Worm (Caenorhabditis elegans) whole organism, L1 larva: ENCODE data around the gene csn-5.

ENCODE experiments used
- C34B4.2 ChIP-seq: sonication (generic microtip); optimal IDR thresholded peaks from 2 replicates; lab custom pipeline; 2017; ENCODE audit warnings: mild to moderate bottlenecking, missing genetic modification characterization, missing compliant biosample characterization
- F16B12.6 ChIP-seq: fragments of 150-350 bp; optimal IDR thresholded peaks from 2 replicates; lab custom pipeline; 2014; ENCODE audit warnings: missing biosample characterization, missing genetic modification characterization
- aha-1 ChIP-seq: fragments of 150-350 bp; optimal IDR thresholded peaks from 2 replicates; lab custom pipeline; 2014; ENCODE audit warnings: missing biosample characterization, missing genetic modification characterization
- alr-1 ChIP-seq: fragments of 200-800 bp; sonication (Bioruptor generic); optimal IDR thresholded peaks from 2 replicates; lab custom pipeline; 2018; ENCODE audit warnings: borderline replicate concordance, mild to moderate bottlenecking, missing genetic modification characterization, missing compliant biosample characterization
- blmp-1 ChIP-seq: fragments of 150-350 bp; optimal IDR thresholded peaks from 2 replicates; lab custom pipeline; 2014; ENCODE audit warnings: missing biosample characterization, missing genetic modification characterization
- ceh-8 ChIP-seq: fragments of 200-800 bp; sonication (Bioruptor generic); optimal IDR thresholded peaks from 2 replicates; lab custom pipeline; 2018; ENCODE audit warnings: mild to moderate bottlenecking, missing genetic modification characterization, moderate library complexity, missing compliant biosample characterization
- ceh-82 ChIP-seq, 3 experiments: fragments of 150-350 bp in 1 of 3; sonication (generic microtip) in 2 of 3; optimal IDR thresholded peaks; 2 replicates each; lab custom pipeline; 2014 to 2017; ENCODE audit warnings: missing biosample characterization in 3 of 3, missing genetic modification characterization in 3 of 3
- ceh-88 ChIP-seq: fragments of 200-800 bp; sonication (Bioruptor generic); IDR thresholded peaks from 2 replicates; pipeline ENCODE4 v1.3.6; 2022; ENCODE audit warnings: missing genetic modification characterization, missing compliant biosample characterization
- ceh-90 ChIP-seq: sonication (generic microtip); optimal IDR thresholded peaks from 2 replicates; lab custom pipeline; 2016; ENCODE audit warnings: missing genetic modification characterization, missing compliant biosample characterization
- ces-1 ChIP-seq: fragments of 150-350 bp; optimal IDR thresholded peaks from 2 replicates; lab custom pipeline; 2014; ENCODE audit warnings: missing biosample characterization, missing genetic modification reagents, missing genetic modification characterization
- dsc-1 ChIP-seq: sonication (generic microtip); optimal IDR thresholded peaks from 2 replicates; lab custom pipeline; 2016; ENCODE audit warnings: mild to moderate bottlenecking, missing genetic modification characterization, missing compliant biosample characterization
- efl-1 ChIP-seq, 4 experiments: fragments of 150-350 bp; optimal IDR thresholded peaks in 3 of 4; peaks in 1 of 4; 1 replicate in 1 of 4; 2 replicates in 3 of 4; lab custom pipeline; 2014; ENCODE audit warnings: missing biosample characterization in 2 of 4, missing genetic modification characterization in 2 of 4, missing genetic modification reagents in 2 of 4
- egl-13 ChIP-seq: sonication (generic microtip); optimal IDR thresholded peaks from 2 replicates; lab custom pipeline; 2016; ENCODE audit warnings: missing genotype, missing genetic modification reagents, missing genetic modification characterization, missing compliant biosample characterization
- elt-3 ChIP-seq, 6 experiments: fragments of 150-350 bp in 1 of 6; sonication (generic microtip); optimal IDR thresholded peaks; 2 replicates each; lab custom pipeline; 2017 to 2018; ENCODE audit warnings: missing biosample characterization in 6 of 6, missing genetic modification characterization in 6 of 6, inconsistent platforms in 1 of 6
- ets-5 ChIP-seq: fragments of 200-800 bp; sonication (Bioruptor generic); IDR thresholded peaks from 2 replicates; pipeline ENCODE4 v1.3.6; 2022; ENCODE audit warnings: missing genetic modification characterization, missing compliant biosample characterization
- fkh-10 ChIP-seq: sonication (generic microtip); optimal IDR thresholded peaks from 2 replicates; lab custom pipeline; 2017; ENCODE audit warnings: missing biosample characterization, missing genetic modification reagents, missing genetic modification characterization
- fkh-4 ChIP-seq: sonication (generic microtip); optimal IDR thresholded peaks from 2 replicates; lab custom pipeline; 2016; ENCODE audit warnings: missing compliant biosample characterization, missing genetic modification characterization, borderline replicate concordance
- hlh-17 ChIP-seq: fragments of 200-800 bp; sonication (Bioruptor generic); optimal IDR thresholded peaks from 2 replicates; lab custom pipeline; 2018; ENCODE audit warnings: missing genetic modification characterization, mild to moderate bottlenecking, missing compliant biosample characterization, moderate library complexity, borderline replicate concordance
- hpl-2 ChIP-seq: fragments of 150-350 bp; optimal IDR thresholded peaks from 2 replicates; lab custom pipeline; 2014; ENCODE audit warnings: missing biosample characterization, missing genetic modification reagents, missing genetic modification characterization
- irx-1 ChIP-seq: sonication (generic microtip); optimal IDR thresholded peaks from 2 replicates; lab custom pipeline; 2016; ENCODE audit warnings: missing genetic modification characterization, missing compliant biosample characterization
- isw-1 ChIP-seq: fragments of 200-800 bp; sonication (Bioruptor generic); IDR thresholded peaks from 2 replicates; pipeline ENCODE4 v1.3.6; 2022; ENCODE audit warnings: missing genetic modification characterization, missing compliant biosample characterization
- lin-13 ChIP-seq: fragments of 150-350 bp; optimal IDR thresholded peaks from 2 replicates; lab custom pipeline; 2014; ENCODE audit warnings: missing biosample characterization, missing genetic modification reagents, missing genetic modification characterization
- lin-15B ChIP-seq: fragments of 150-350 bp; sonication (generic microtip); optimal IDR thresholded peaks from 3 replicates; lab custom pipeline; 2014; ENCODE audit warnings: missing biosample characterization, missing genetic modification characterization
- lin-35 ChIP-seq, 2 experiments: fragments of 150-350 bp; optimal IDR thresholded peaks; 2 replicates each; lab custom pipeline; 2014; ENCODE audit warnings: missing biosample characterization in 2 of 2, missing genetic modification characterization in 2 of 2, missing genetic modification reagents in 2 of 2
- lir-3 ChIP-seq: sonication (generic microtip); optimal IDR thresholded peaks from 2 replicates; lab custom pipeline; 2016; ENCODE audit warnings: mild to moderate bottlenecking, missing genetic modification characterization, moderate library complexity, missing compliant biosample characterization; ENCODE audit not compliant: poor library complexity
- lsy-2 ChIP-seq, 2 experiments: fragments of 150-350 bp; optimal IDR thresholded peaks; 2 replicates each; lab custom pipeline; 2014; ENCODE audit warnings: missing biosample characterization in 2 of 2, missing genetic modification characterization in 2 of 2
- nhr-11 ChIP-seq: fragments of 150-350 bp; optimal IDR thresholded peaks from 2 replicates; lab custom pipeline; 2014; ENCODE audit warnings: missing biosample characterization, missing genetic modification characterization
- nhr-12 ChIP-seq: sonication (generic microtip); optimal IDR thresholded peaks from 2 replicates; lab custom pipeline; 2017; ENCODE audit warnings: missing biosample characterization, missing genetic modification characterization
- nhr-237 ChIP-seq: fragments of 150-350 bp; optimal IDR thresholded peaks from 2 replicates; lab custom pipeline; 2014; ENCODE audit warnings: missing biosample characterization, missing genetic modification characterization
- nhr-71 ChIP-seq: sonication (generic microtip); optimal IDR thresholded peaks from 2 replicates; lab custom pipeline; 2016; ENCODE audit warnings: mild to moderate bottlenecking, missing genetic modification characterization, moderate library complexity, missing compliant biosample characterization
- nhr-76 ChIP-seq: sonication (generic microtip); optimal IDR thresholded peaks from 2 replicates; lab custom pipeline; 2017; ENCODE audit warnings: missing biosample characterization, missing genetic modification characterization
- nhr-85 ChIP-seq: sonication (generic microtip); peaks from one replicate; lab custom pipeline; 2016; ENCODE audit warnings: missing genetic modification characterization, inconsistent platforms, missing compliant biosample characterization
- nhr-90 ChIP-seq: sonication (generic microtip); optimal IDR thresholded peaks from 2 replicates; lab custom pipeline; 2016; ENCODE audit warnings: mild to moderate bottlenecking, missing genetic modification characterization, missing compliant biosample characterization; ENCODE audit not compliant: poor library complexity
- pag-3 ChIP-seq: sonication (generic microtip); optimal IDR thresholded peaks from 2 replicates; lab custom pipeline; 2017; ENCODE audit warnings: missing genetic modification characterization, mild to moderate bottlenecking, missing compliant biosample characterization, antibody characterized with exemption, borderline replicate concordance; ENCODE audit not compliant: insufficient read depth
- pax-3 ChIP-seq: fragments of 200-800 bp; sonication (Bioruptor generic); optimal IDR thresholded peaks from 2 replicates; lab custom pipeline; 2018; ENCODE audit warnings: mild to moderate bottlenecking, missing genetic modification characterization, moderate library complexity, missing compliant biosample characterization
- rnt-1 ChIP-seq: sonication (generic microtip); optimal IDR thresholded peaks from 2 replicates; lab custom pipeline; 2016; ENCODE audit warnings: mild to moderate bottlenecking, missing genetic modification characterization, moderate library complexity, missing compliant biosample characterization
- snpc-4 ChIP-seq: fragments of 150-350 bp; optimal IDR thresholded peaks from 2 replicates; lab custom pipeline; 2014; ENCODE audit warnings: missing biosample characterization, missing genetic modification characterization
- snu-23 ChIP-seq: sonication (generic microtip); optimal IDR thresholded peaks from 2 replicates; lab custom pipeline; 2016; ENCODE audit warnings: missing genetic modification characterization, missing compliant biosample characterization
- sox-4 ChIP-seq: sonication (generic microtip); optimal IDR thresholded peaks from 2 replicates; lab custom pipeline; 2016; ENCODE audit warnings: missing genetic modification characterization, missing compliant biosample characterization
- sptf-1 ChIP-seq: fragments of 150-350 bp; optimal IDR thresholded peaks from 2 replicates; lab custom pipeline; 2014; ENCODE audit warnings: missing biosample characterization, missing genetic modification characterization
- sup-37 ChIP-seq: fragments of 200-800 bp; sonication (Bioruptor generic); optimal IDR thresholded peaks from 2 replicates; lab custom pipeline; 2018; ENCODE audit warnings: mild to moderate bottlenecking, missing genetic modification characterization, missing compliant biosample characterization
- swsn-7 ChIP-seq: sonication (generic microtip); optimal IDR thresholded peaks from 2 replicates; lab custom pipeline; 2016; ENCODE audit warnings: missing genetic modification characterization, missing compliant biosample characterization
- tbx-2 ChIP-seq: sonication (generic microtip); optimal IDR thresholded peaks from 2 replicates; lab custom pipeline; 2016; ENCODE audit warnings: missing genetic modification characterization, missing compliant biosample characterization
- unc-30 ChIP-seq: sonication (generic microtip); optimal IDR thresholded peaks from 2 replicates; lab custom pipeline; 2017; ENCODE audit warnings: missing biosample characterization, missing genetic modification characterization
- unc-62 ChIP-seq: fragments of 150-350 bp; optimal IDR thresholded peaks from 2 replicates; lab custom pipeline; 2014; ENCODE audit warnings: missing biosample characterization, missing genetic modification reagents, missing genetic modification characterization
- unc-86 ChIP-seq: sonication (generic microtip); optimal IDR thresholded peaks from 2 replicates; lab custom pipeline; 2016; ENCODE audit warnings: missing genetic modification characterization, missing compliant biosample characterization
- unc-98 ChIP-seq: fragments of 200-800 bp; sonication (Bioruptor generic); IDR thresholded peaks from 2 replicates; pipeline ENCODE4 v1.3.6; 2022; ENCODE audit warnings: missing genetic modification characterization, missing compliant biosample characterization
- ztf-4 ChIP-seq: fragments of 150-350 bp; optimal IDR thresholded peaks from 2 replicates; lab custom pipeline; 2014; ENCODE audit warnings: missing biosample characterization, missing genetic modification characterization

Gene csn-5

DNA sequence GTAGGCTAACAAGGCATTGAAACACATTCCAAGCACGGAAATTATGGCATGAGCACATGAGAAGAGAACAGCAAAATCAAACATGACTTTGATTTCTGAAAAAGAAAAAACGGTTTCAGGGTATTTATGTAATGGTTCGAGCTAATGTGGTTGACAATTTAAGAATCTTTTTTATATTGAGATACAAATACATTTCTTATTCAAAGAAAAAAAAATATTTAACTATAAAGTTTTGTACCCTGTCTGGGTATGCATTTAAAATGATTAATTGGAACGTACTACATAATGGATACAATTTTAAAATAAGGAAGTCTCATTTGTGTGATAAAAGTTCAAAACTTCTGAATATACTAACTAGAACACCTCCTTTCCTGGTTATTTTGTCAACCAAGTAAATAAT lies 19.2 kb upstream of the csn-5 start, which contains the start of gene srd-12:
TSS of gene srd-12 (minus strand) at position 101 of the 400 bp plus-strand sequence.
- TF ChIP-seq lsy-2 (tag; optimal IDR thresholded peaks at IDR 0.05; lab: Kevin White, UChicago): no peak
- TF ChIP-seq ces-1 (GFP tag; lab: Kevin White, UChicago): no peak
- no peak for TF ChIP-seq lin-15B (tag; lab: Kevin White, UChicago)
- no peak for TF ChIP-seq ets-5 (GFP tag; lab: Robert Waterston, UW)
- no peak for TF ChIP-seq isw-1 (GFP tag; lab: Robert Waterston, UW)
- no peak for TF ChIP-seq ceh-82 (tag; optimal IDR thresholded peaks at IDR 0.05; lab: Kevin White, UChicago)
- no peak for TF ChIP-seq ztf-4 (tag; lab: Kevin White, UChicago)
- no peak for TF ChIP-seq nhr-237 (tag; lab: Kevin White, UChicago)
- TF ChIP-seq efl-1 (optimal IDR thresholded peaks at IDR 0.05; lab: Kevin White, UChicago): no peak
- no peak for TF ChIP-seq efl-1 (GFP tag; optimal IDR thresholded peaks at IDR 0.05 in 1 of 2; lab: Kevin White, UChicago)
- TF ChIP-seq nhr-11 (tag; lab: Kevin White, UChicago): no peak
- TF ChIP-seq F16B12.6: no peak
- no peak for TF ChIP-seq snpc-4 (tag; lab: Kevin White, UChicago)
- no peak for TF ChIP-seq dsc-1
- no peak for TF ChIP-seq nhr-12 (tag; lab: Kevin White, UChicago)
- no peak for TF ChIP-seq nhr-90

- no peak for TF ChIP-seq nhr-85 (tag; lab: Kevin White, UChicago)
- no peak for TF ChIP-seq lin-13 (GFP tag; lab: Kevin White, UChicago)
- no peak for TF ChIP-seq fkh-4 (tag; lab: Kevin White, UChicago)
- TF ChIP-seq lin-35 (GFP tag; optimal IDR thresholded peaks at IDR 0.05; lab: Kevin White, UChicago): no peak
- no peak for TF ChIP-seq nhr-76 (tag; lab: Kevin White, UChicago)
- TF ChIP-seq fkh-10 (GFP tag; lab: Kevin White, UChicago): no peak
- TF ChIP-seq pag-3: no peak
- no peak for TF ChIP-seq pax-3
- TF ChIP-seq egl-13 (tag; lab: Kevin White, UChicago): no peak
- no peak for TF ChIP-seq irx-1
- TF ChIP-seq rnt-1 (tag; lab: Kevin White, UChicago): no peak
- no peak for TF ChIP-seq efl-1 (optimal IDR thresholded peaks at IDR 0.05; lab: Kevin White, UChicago)
- TF ChIP-seq efl-1 (GFP tag; optimal IDR thresholded peaks at IDR 0.05 in 1 of 2; lab: Kevin White, UChicago): no peak
- no peak for TF ChIP-seq ceh-8 (GFP tag; lab: Kevin White, UChicago)
- no peak for TF ChIP-seq sptf-1 (tag; lab: Kevin White, UChicago)
- TF ChIP-seq ceh-90 (tag; lab: Kevin White, UChicago): no peak
- TF ChIP-seq elt-3 (tag; optimal IDR thresholded peaks at IDR 0.05; lab: Kevin White, UChicago): no peak
- TF ChIP-seq hlh-17 (GFP tag; lab: Kevin White, UChicago): no peak
- no peak for TF ChIP-seq nhr-11 (tag; lab: Kevin White, UChicago)
- TF ChIP-seq C34B4.2 (tag; lab: Kevin White, UChicago): no peak
- TF ChIP-seq blmp-1 (tag; lab: Kevin White, UChicago): no peak
Measured at ce11 chrIV:5631628-5632027, 17.7 kb upstream of the csn-5 start, which contains the start of gene ttbk-8.2. Gene ttbk-8.2, plus strand, starts transcription at chrIV:5631928.

- no peak for TF ChIP-seq hpl-2 (GFP tag; lab: Kevin White, UChicago)
- TF ChIP-seq F16B12.6: no peak
- TF ChIP-seq unc-98 (GFP tag; lab: Robert Waterston, UW): no peak
- TF ChIP-seq snpc-4 (tag; lab: Kevin White, UChicago): no peak
- TF ChIP-seq snu-23 (GFP tag; lab: Kevin White, UChicago): no peak
- TF ChIP-seq unc-62 (GFP tag; lab: Kevin White, UChicago): no peak
- TF ChIP-seq ceh-88 (GFP tag; lab: Robert Waterston, UW): no peak
- no peak for TF ChIP-seq sox-4 (tag; lab: Kevin White, UChicago)
- TF ChIP-seq fkh-10 (GFP tag; lab: Kevin White, UChicago): no peak
- no peak for TF ChIP-seq swsn-7 (tag; lab: Kevin White, UChicago)
- TF ChIP-seq nhr-71 (tag; lab: Kevin White, UChicago): no peak
- no peak for TF ChIP-seq aha-1 (tag; lab: Kevin White, UChicago)
- TF ChIP-seq pag-3: no peak
- TF ChIP-seq unc-86 (tag; lab: Kevin White, UChicago): no peak
- no peak for TF ChIP-seq sup-37
- TF ChIP-seq lir-3 (tag; lab: Kevin White, UChicago): no peak
- TF ChIP-seq nhr-12 (tag; lab: Kevin White, UChicago): no peak
- TF ChIP-seq unc-30: no peak
- no peak for TF ChIP-seq alr-1 (tag; lab: Kevin White, UChicago)
- TF ChIP-seq tbx-2 (tag; lab: Kevin White, UChicago): no peak
Measured at ce11 chrIV:5632536-5632935, 16.8 kb upstream of the csn-5 start.
